Fruit fly (Drosophila melanogaster): Measurements from ENCODE around the gene CG43124.

dm6 chr3R:28291038-28291437 lies 26.5 kb upstream of the CG43124 start, which contains the start of gene Mst98Ca:
- TF ChIP-seq h (optimal IDR thresholded peaks at IDR 0.05) (no peak), Myc (optimal IDR thresholded peaks at IDR 0.05) (no peak)
